Fruit fly (Drosophila melanogaster): ENCODE measurements around the gene CG7600.

The CG7600 gene

dm6 chr3L:11246046-11246887 lies 35.7 kb downstream of the CG7600 start (continued):
- TF ChIP-seq Nf-YB (GFP tag; optimal IDR thresholded peaks at IDR 0.05), result peak; percentile 47
- no peak for TF ChIP-seq Taf1 (GFP tag; IDR thresholded peaks at IDR 0.05)
- TF ChIP-seq Kr (GFP tag; optimal IDR thresholded peaks at IDR 0.05), result peak; percentile 55
- peak; percentile 43 for TF ChIP-seq CG33557 (GFP tag; optimal IDR thresholded peaks at IDR 0.05)
- TF ChIP-seq CG30020 (tag; optimal IDR thresholded peaks at IDR 0.05), result no peak
- no peak for TF ChIP-seq trh (GFP tag; optimal IDR thresholded peaks at IDR 0.05)
- TF ChIP-seq CG34422 (GFP tag; IDR thresholded peaks at IDR 0.05), result peak; percentile 15; the same call in 1 of the 3 replicates
- TF ChIP-seq Sry-δ (GFP tag; optimal IDR thresholded peaks at IDR 0.05), result no peak
- TF ChIP-seq CG13287 (GFP tag; IDR thresholded peaks at IDR 0.05; ENCODE audit: partially characterized antibody), result peak; percentile 37; the same call in 1 of the 2 replicates
- TF ChIP-seq CG7745 (tag; optimal IDR thresholded peaks at IDR 0.05), result peak; percentile 52
- no peak for TF ChIP-seq CG6654 (GFP tag; optimal IDR thresholded peaks at IDR 0.05)
- peak; percentile 56; the same call in 1 of the 2 replicates for TF ChIP-seq CG11696 (GFP tag; IDR thresholded peaks at IDR 0.05)
- peak; percentile 69 for TF ChIP-seq pfk (GFP tag; optimal IDR thresholded peaks at IDR 0.05)
- TF ChIP-seq HmgD (GFP tag; optimal IDR thresholded peaks at IDR 0.05), result peak; percentile 45
- peak; percentile 77 for TF ChIP-seq sens (GFP tag)
- TF ChIP-seq row (GFP tag; IDR thresholded peaks at IDR 0.05), result peak; percentile 29; the same call in 2 of the 3 replicates
- peak; percentile 10 for TF ChIP-seq gem (tag; optimal IDR thresholded peaks at IDR 0.05)
- peak; percentile 27; the same call in 1 of the 2 replicates for TF ChIP-seq hbn (GFP tag; IDR thresholded peaks at IDR 0.05; ENCODE audit: partially characterized antibody)
- peak; percentile 19 for TF ChIP-seq PHDP (tag; optimal IDR thresholded peaks at IDR 0.05)
- peak; percentile 35 for TF ChIP-seq CG6254 (GFP tag; optimal IDR thresholded peaks at IDR 0.05)
- no peak for TF ChIP-seq H15 (GFP tag; IDR thresholded peaks at IDR 0.05)
- TF ChIP-seq cwo (GFP tag; optimal IDR thresholded peaks at IDR 0.05), result peak; percentile 24
- TF ChIP-seq CG4360 (GFP tag; IDR thresholded peaks at IDR 0.05), result peak; percentile 100
- TF ChIP-seq sna (GFP tag; IDR thresholded peaks at IDR 0.05; ENCODE audit: partially characterized antibody), result 0 out of 2 replicates have a peak, but pooled peaks have one; percentile 61
- peak; percentile 7 for TF ChIP-seq vfl (GFP tag; optimal IDR thresholded peaks at IDR 0.05)
- TF ChIP-seq pzg (GFP tag; optimal IDR thresholded peaks at IDR 0.05), result no peak
- TF ChIP-seq phol (tag; optimal IDR thresholded peaks at IDR 0.05), result peak; percentile 15
- TF ChIP-seq CG4820 (GFP tag; optimal IDR thresholded peaks at IDR 0.05), result no peak
- TF ChIP-seq gsb (GFP tag; IDR thresholded peaks at IDR 0.05), result 0 out of 2 replicates have a peak, but pooled peaks have one; percentile 17
- TF ChIP-seq HLHmδ (GFP tag; optimal IDR thresholded peaks at IDR 0.05), result peak; percentile 49
- TF ChIP-seq kah (GFP tag; optimal IDR thresholded peaks at IDR 0.05), result peak; percentile 60
- TF ChIP-seq CG33213 (GFP tag; optimal IDR thresholded peaks at IDR 0.05), result peak; percentile 7
- peak; percentile 51 for TF ChIP-seq gcm (GFP tag; optimal IDR thresholded peaks at IDR 0.05)
- peak; percentile 71 for TF ChIP-seq sug (tag; optimal IDR thresholded peaks at IDR 0.05)
- TF ChIP-seq kni (GFP tag; optimal IDR thresholded peaks at IDR 0.05), result peak; percentile 85
- peak; percentile 64 for TF ChIP-seq CG6813 (GFP tag; optimal IDR thresholded peaks at IDR 0.05)
- TF ChIP-seq Drgx (GFP tag; IDR thresholded peaks at IDR 0.05), result peak; percentile 98
- peak in 1 of 2 experiments; percentile 34 for TF ChIP-seq dpn (GFP tag; optimal IDR thresholded peaks at IDR 0.05)
- no peak for TF ChIP-seq tup (GFP tag; optimal IDR thresholded peaks at IDR 0.05)
- TF ChIP-seq CG11504 (tag; optimal IDR thresholded peaks at IDR 0.05), result peak; percentile 32
- TF ChIP-seq nerfin-1 (tag; optimal IDR thresholded peaks at IDR 0.05), result peak; percentile 2
- TF ChIP-seq CG17829 (tag; optimal IDR thresholded peaks at IDR 0.05), result peak; percentile 23
- peak; percentile 39 for TF ChIP-seq ac (GFP tag; optimal IDR thresholded peaks at IDR 0.05)
- no peak for TF ChIP-seq CG31388 (GFP tag; optimal IDR thresholded peaks at IDR 0.05)
- TF ChIP-seq CG17568 (GFP tag; optimal IDR thresholded peaks at IDR 0.05), result peak; percentile 25
- peak in 1 of 2 experiments; percentile 7 for TF ChIP-seq Hr78 (GFP tag; optimal IDR thresholded peaks at IDR 0.05)
- TF ChIP-seq CG2678 (tag; optimal IDR thresholded peaks at IDR 0.05), result peak; percentile 15
